Fruit fly (Drosophila melanogaster): ENCODE measurements around the gene Ipp.

Ipp gene

dm6 chr3R:13921806-13922515 lies 36.6 kb upstream of the Ipp start:
- TF ChIP-seq sage (GFP tag; optimal IDR thresholded peaks at IDR 0.05) (peak; percentile 80), fru (GFP tag; optimal IDR thresholded peaks at IDR 0.05) (peak; percentile 77), N (GFP tag; optimal IDR thresholded peaks at IDR 0.05) (no peak), h (GFP tag; optimal IDR thresholded peaks at IDR 0.05) (peak; percentile 89), brk (GFP tag; optimal IDR thresholded peaks at IDR 0.05) (no peak), rgr (GFP tag; optimal IDR thresholded peaks at IDR 0.05) (peak; percentile 77), Sp1 (GFP tag; optimal IDR thresholded peaks at IDR 0.05) (peak; percentile 80), dl (GFP tag; optimal IDR thresholded peaks at IDR 0.05; ENCODE audit: insufficient read depth in 1 of 2, partially characterized antibody in 2 of 2) (no peak), HLH106 (tag; optimal IDR thresholded peaks at IDR 0.05) (peak; percentile 82), Rel (GFP tag; optimal IDR thresholded peaks at IDR 0.05) (no peak), Rel (tag; optimal IDR thresholded peaks at IDR 0.05) (peak; percentile 52), OdsH (GFP tag; optimal IDR thresholded peaks at IDR 0.05) (peak; percentile 84), pan (optimal IDR thresholded peaks at IDR 0.05) (no peak), Hr83 (GFP tag; optimal IDR thresholded peaks at IDR 0.05; ENCODE audit: poor library complexity, severe bottlenecking) (no peak), ey (GFP tag; optimal IDR thresholded peaks at IDR 0.05) (peak; percentile 87), Abd-B (GFP tag; optimal IDR thresholded peaks at IDR 0.05) (no peak), CG9705 (GFP tag; optimal IDR thresholded peaks at IDR 0.05) (peak; percentile 83), jim (GFP tag; optimal IDR thresholded peaks at IDR 0.05) (no peak), GATAd (GFP tag; optimal IDR thresholded peaks at IDR 0.05) (no peak), lola (GFP tag; optimal IDR thresholded peaks at IDR 0.05) (no peak), psq (GFP tag; optimal IDR thresholded peaks at IDR 0.05) (peak; percentile 63), sv (GFP tag; optimal IDR thresholded peaks at IDR 0.05) (no peak), woc (GFP tag; optimal IDR thresholded peaks at IDR 0.05) (peak; percentile 77), dmrt93B (GFP tag; optimal IDR thresholded peaks at IDR 0.05) (peak; percentile 76), usp (GFP tag; optimal IDR thresholded peaks at IDR 0.05) (no peak), CrebA (GFP tag; optimal IDR thresholded peaks at IDR 0.05; ENCODE audit: borderline replicate concordance) (no peak), Mio (GFP tag; optimal IDR thresholded peaks at IDR 0.05) (no peak), Vsx2 (GFP tag; optimal IDR thresholded peaks at IDR 0.05; ENCODE audit: partially characterized antibody) (no peak), Dif (GFP tag; optimal IDR thresholded peaks at IDR 0.05; ENCODE audit: partially characterized antibody) (no peak), Jra (GFP tag; optimal IDR thresholded peaks at IDR 0.05) (peak; percentile 31), br (GFP tag; optimal IDR thresholded peaks at IDR 0.05) (peak; percentile 66), Dfd (GFP tag; optimal IDR thresholded peaks at IDR 0.05) (no peak), Myc (optimal IDR thresholded peaks at IDR 0.05) (no peak), Hr78 (GFP tag; optimal IDR thresholded peaks at IDR 0.05) (no peak), dsf (GFP tag; optimal IDR thresholded peaks at IDR 0.05; ENCODE audit: borderline replicate concordance) (no peak), CG32264 (GFP tag; optimal IDR thresholded peaks at IDR 0.05) (no peak), tai (GFP tag; optimal IDR thresholded peaks at IDR 0.05) (peak; percentile 64), Hnf4 (GFP tag; optimal IDR thresholded peaks at IDR 0.05) (peak; percentile 70), foxo (GFP tag; optimal IDR thresholded peaks at IDR 0.05) (peak in 1 of 2 experiments; percentile 81)

- no peak for TF ChIP-seq psq (GFP tag; optimal IDR thresholded peaks at IDR 0.05)
- TF ChIP-seq woc (GFP tag; optimal IDR thresholded peaks at IDR 0.05): no peak
- no peak for TF ChIP-seq sv (GFP tag; optimal IDR thresholded peaks at IDR 0.05)
- TF ChIP-seq Hr83 (GFP tag; optimal IDR thresholded peaks at IDR 0.05; ENCODE audit: poor library complexity, severe bottlenecking): no peak
- no peak for TF ChIP-seq OdsH (GFP tag; optimal IDR thresholded peaks at IDR 0.05)
- no peak for TF ChIP-seq foxo (GFP tag; optimal IDR thresholded peaks at IDR 0.05)
- TF ChIP-seq brk (GFP tag; optimal IDR thresholded peaks at IDR 0.05): no peak
- TF ChIP-seq Hnf4 (GFP tag; optimal IDR thresholded peaks at IDR 0.05): no peak
- TF ChIP-seq sage (GFP tag; optimal IDR thresholded peaks at IDR 0.05): no peak
- no peak for TF ChIP-seq tai (GFP tag; optimal IDR thresholded peaks at IDR 0.05)
- no peak for TF ChIP-seq ey (GFP tag; optimal IDR thresholded peaks at IDR 0.05)
- no peak for TF ChIP-seq Rel (GFP tag; optimal IDR thresholded peaks at IDR 0.05)
- TF ChIP-seq Rel (tag; optimal IDR thresholded peaks at IDR 0.05): no peak
- TF ChIP-seq Hr78 (GFP tag; optimal IDR thresholded peaks at IDR 0.05): no peak
- no peak for TF ChIP-seq CG32264 (GFP tag; optimal IDR thresholded peaks at IDR 0.05)
- TF ChIP-seq CrebA (GFP tag; optimal IDR thresholded peaks at IDR 0.05; ENCODE audit: borderline replicate concordance): no peak
Observed at dm6 chr3R:13923626-13924025, 35.0 kb upstream of the Ipp start.
